Worm (Caenorhabditis elegans): Measurements from ENCODE around the gene skr-8.

DNA sequence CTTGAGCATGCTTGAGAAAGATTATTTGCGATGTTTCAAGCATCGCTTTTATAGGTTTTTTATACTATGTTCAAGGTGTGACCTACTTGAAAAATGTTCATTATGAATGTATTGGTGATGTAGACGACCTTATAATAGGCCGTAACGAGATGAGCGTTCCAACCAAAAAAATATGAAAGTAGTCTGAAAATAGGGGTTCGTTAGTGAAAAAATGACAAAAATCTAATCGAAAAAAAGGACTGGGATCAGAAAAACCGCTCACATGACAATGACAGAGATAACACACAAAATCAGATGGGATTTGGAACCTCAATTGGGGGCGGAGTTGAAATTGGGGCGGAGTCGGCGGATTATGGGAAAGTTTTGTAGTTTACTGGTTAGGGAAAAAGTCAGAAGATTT, 14.8 kb downstream of the skr-8 start, which contains the start of gene Y116A8C.40:
- TF ChIP-seq lin-13 (tag; optimal IDR thresholded peaks at IDR 0.05), result no peak
- no peak for TF ChIP-seq sem-2 (GFP tag; optimal IDR thresholded peaks at IDR 0.05)
- TF ChIP-seq elt-3 (tag; optimal IDR thresholded peaks at IDR 0.05), result no peak
- TF ChIP-seq unc-39 (tag; optimal IDR thresholded peaks at IDR 0.05), result no peak
- TF ChIP-seq ztf-11 (tag; optimal IDR thresholded peaks at IDR 0.05), result no peak
- TF ChIP-seq unc-62 (GFP tag; optimal IDR thresholded peaks at IDR 0.05), result no peak
